Worm (Caenorhabditis elegans): ENCODE results near the gene Y17G9A.3.

- TF ChIP-seq T22C8.4 (GFP tag; IDR thresholded peaks at IDR 0.05) (no peak), flt-1 (GFP tag; IDR thresholded peaks at IDR 0.05) (no peak), cog-1 (tag; optimal IDR thresholded peaks at IDR 0.05) (no peak), ztf-29 (GFP tag; IDR thresholded peaks at IDR 0.05) (no peak), ref-1 (GFP tag; conservative IDR thresholded peaks at IDR 0.05) (no peak), tab-1 (GFP tag; IDR thresholded peaks at IDR 0.05) (no peak), med-1 (GFP tag; optimal IDR thresholded peaks at IDR 0.05; ENCODE audit: insufficient read depth) (no peak), klf-2 (GFP tag; conservative IDR thresholded peaks at IDR 0.05) (no peak)
Measured at ce11 chrIV:4821054-4821453, 37.4 kb downstream of the Y17G9A.3 start, which contains the start of gene H06H21.8.

Measured in whole organism, midembryonic.